Worm (Caenorhabditis elegans) whole organism, late embryonic: ENCODE measurements around the gene F58A6.9.

Experiments used
- F13H6.1 ChIP-seq: sonication (generic microtip); optimal IDR thresholded peaks from 2 replicates; lab custom pipeline; 2016; ENCODE audit warnings: missing genetic modification characterization, missing compliant biosample characterization
- ceh-31 ChIP-seq: sonication (generic microtip); optimal IDR thresholded peaks from 2 replicates; lab custom pipeline; 2016; ENCODE audit warnings: missing genetic modification characterization, missing compliant biosample characterization
- ceh-34 ChIP-seq: sonication (generic microtip); optimal IDR thresholded peaks from 2 replicates; lab custom pipeline; 2016; ENCODE audit warnings: mild to moderate bottlenecking, missing genetic modification characterization, missing compliant biosample characterization
- dve-1 ChIP-seq: sonication (generic microtip); optimal IDR thresholded peaks from 2 replicates; lab custom pipeline; 2017; ENCODE audit warnings: antibody characterized with exemption, mild to moderate bottlenecking, missing genetic modification characterization, missing compliant biosample characterization
- elt-2 ChIP-seq: sonication (generic microtip); optimal IDR thresholded peaks from 2 replicates; lab custom pipeline; 2016; ENCODE audit warnings: missing genetic modification reagents, missing genetic modification characterization, missing compliant biosample characterization
- fkh-10 ChIP-seq: fragments of 150-350 bp; optimal IDR thresholded peaks from 2 replicates; lab custom pipeline; 2014; ENCODE audit warnings: missing biosample characterization, missing genetic modification reagents, missing genetic modification characterization
- nhr-232 ChIP-seq: sonication (generic microtip); optimal IDR thresholded peaks from 2 replicates; lab custom pipeline; 2016; ENCODE audit warnings: missing genetic modification characterization, missing compliant biosample characterization
- pha-4 ChIP-seq: fragments of 150-350 bp; optimal IDR thresholded peaks from 2 replicates; lab custom pipeline; 2018; ENCODE audit warnings: missing biosample characterization, missing genetic modification reagents, missing genetic modification characterization
- ref-2 ChIP-seq: sonication (generic microtip); optimal IDR thresholded peaks from 2 replicates; lab custom pipeline; 2016; ENCODE audit warnings: missing genetic modification characterization, missing compliant biosample characterization
- ttx-3 ChIP-seq: sonication (generic microtip); optimal IDR thresholded peaks from 2 replicates; lab custom pipeline; 2016; ENCODE audit warnings: missing genetic modification reagents, missing genetic modification characterization, missing compliant biosample characterization
- unc-3 ChIP-seq, 2 experiments: fragments of 200-800 bp in 1 of 2; sonication (Bioruptor generic) in 1 of 2; sonication (generic microtip) in 1 of 2; conservative IDR thresholded peaks in 1 of 2; optimal IDR thresholded peaks in 1 of 2; 2 replicates each; pipeline versions ENCODE4 v1.3.6 to Lab custom; 2016 to 2022; ENCODE audit warnings: missing compliant biosample characterization in 2 of 2, missing genetic modification characterization in 2 of 2, missing genetic modification reagents in 1 of 2

- TF ChIP-seq elt-2 (tag; lab: Kevin White, UChicago) (no peak), fkh-10 (no peak), F13H6.1 (tag; lab: Kevin White, UChicago) (no peak), pha-4 (tag; lab: Kevin White, UChicago) (no peak), ref-2 (no peak), unc-3 (GFP tag; conservative IDR thresholded peaks at IDR 0.05; lab: Robert Waterston, UW) (no peak), unc-3 (tag; optimal IDR thresholded peaks at IDR 0.05; lab: Kevin White, UChicago) (no peak), ttx-3 (tag; lab: Kevin White, UChicago) (no peak), ceh-34 (tag; lab: Kevin White, UChicago) (no peak), ceh-31 (tag; lab: Kevin White, UChicago) (no peak), dve-1 (no peak), nhr-232 (tag; lab: Kevin White, UChicago) (no peak)
Observed at ce11 chrII:5200987-5201582, 42.4 kb upstream of the F58A6.9 start.
